Worm (Caenorhabditis elegans): ENCODE data around the gene K02F3.2.

- no peak for TF ChIP-seq F13C5.2 (tag; optimal IDR thresholded peaks at IDR 0.05)
- TF ChIP-seq ama-1 (optimal IDR thresholded peaks at IDR 0.05), result no peak
- TF ChIP-seq tbx-37 (GFP tag; conservative IDR thresholded peaks at IDR 0.05), result no peak
- no peak for TF ChIP-seq ceh-36 (tag; optimal IDR thresholded peaks at IDR 0.05)
- TF ChIP-seq flt-1 (GFP tag; IDR thresholded peaks at IDR 0.05), result no peak
- TF ChIP-seq hmg-4 (GFP tag; optimal IDR thresholded peaks at IDR 0.05), result no peak
- TF ChIP-seq scrt-1 (GFP tag; IDR thresholded peaks at IDR 0.05), result no peak
- no peak for TF ChIP-seq ets-7 (tag; optimal IDR thresholded peaks at IDR 0.05)
- TF ChIP-seq tbx-11 (GFP tag; IDR thresholded peaks at IDR 0.05), result no peak
- no peak for TF ChIP-seq ceh-13 (GFP tag; optimal IDR thresholded peaks at IDR 0.05)
- no peak for TF ChIP-seq tra-4 (tag; optimal IDR thresholded peaks at IDR 0.05)
These were observed 13.7 kb upstream of the K02F3.2 start, which contains the start of gene ceeh-1 for ce11 chrIII:831961-832360.
